Fruit fly (Drosophila melanogaster) whole organism, embryonic: Measurements from ENCODE around the gene Snx21.

Experiments
- CG10209 ChIP-seq: fragments of 200-800 bp; sonication (Bioruptor generic); optimal IDR thresholded peaks from 3 replicates; lab custom pipeline; 2017; ENCODE audit warnings: missing biosample characterization, mild to moderate bottlenecking, missing genetic modification characterization, missing genetic modification reagents
- CG4707 ChIP-seq: fragments of 200-800 bp; sonication (Bioruptor generic); optimal IDR thresholded peaks from 2 replicates; lab custom pipeline; 2018; ENCODE audit warnings: missing biosample characterization, mild to moderate bottlenecking, missing genetic modification characterization, moderate library complexity
- Sox102F ChIP-seq: fragments of 200-800 bp; sonication (Bioruptor generic); optimal IDR thresholded peaks from 2 replicates; lab custom pipeline; 2018; ENCODE audit warnings: missing biosample characterization, mild to moderate bottlenecking, missing genetic modification characterization, moderate library complexity
- ap ChIP-seq: fragments of 200-800 bp; sonication (Bioruptor generic); IDR thresholded peaks from 2 replicates; pipeline ENCODE4 v1.3.6; 2022; ENCODE audit warnings: missing biosample characterization, missing genetic modification characterization
- cwo ChIP-seq: fragments of 200-800 bp; sonication (Bioruptor generic); optimal IDR thresholded peaks from 3 replicates; lab custom pipeline; 2017; ENCODE audit warnings: missing biosample characterization, missing genetic modification characterization, mild to moderate bottlenecking, moderate library complexity, missing genetic modification reagents
- sr ChIP-seq: fragments of 200-800 bp; sonication (Bioruptor generic); IDR thresholded peaks from 3 replicates; pipeline ENCODE4 v1.3.6; 2022; ENCODE audit warnings: missing biosample characterization, missing genetic modification characterization
- toy ChIP-seq: fragments of 200-800 bp; sonication (Bioruptor generic); IDR thresholded peaks from 2 replicates; pipeline ENCODE4 v1.3.6; 2022; ENCODE audit warnings: missing biosample characterization, missing genetic modification characterization

DNA sequence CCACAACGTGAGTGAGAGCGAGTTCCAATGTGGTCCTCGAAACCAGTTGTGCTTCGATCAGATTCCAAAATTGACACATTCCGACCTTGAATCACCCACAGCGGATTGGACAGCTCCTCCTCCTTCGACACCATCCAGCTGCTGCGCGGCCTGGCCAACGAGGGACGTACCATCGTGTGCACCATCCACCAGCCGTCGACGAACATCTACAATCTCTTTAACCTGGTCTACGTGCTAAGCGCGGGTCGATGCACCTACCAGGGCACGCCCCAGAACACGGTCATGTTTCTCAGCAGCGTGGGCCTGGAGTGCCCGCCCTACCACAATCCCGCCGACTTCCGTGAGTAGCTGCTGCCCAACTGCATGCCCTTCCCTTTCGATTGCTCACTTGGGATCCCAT, 27.9 kb downstream of the Snx21 start:
- TF ChIP-seq CG4707 (GFP tag; lab: Kevin White, UChicago): no peak
- TF ChIP-seq cwo (GFP tag; lab: Kevin White, UChicago): no peak
- no peak for TF ChIP-seq toy (GFP tag; lab: Robert Waterston, UW)
- TF ChIP-seq ap (GFP tag; lab: Robert Waterston, UW): no peak
- TF ChIP-seq sr: no peak
- TF ChIP-seq Sox102F (GFP tag; lab: Kevin White, UChicago): no peak
- no peak for TF ChIP-seq CG10209 (GFP tag; lab: Kevin White, UChicago)
